Worm (Caenorhabditis elegans): Measurements from ENCODE around the gene C26B9.7.

The C26B9.7 gene

ce11 chrX:5368220-5368619 lies 26.1 kb downstream of the C26B9.7 start, which contains the start of gene jkk-1:
Gene jkk-1, plus strand, starts transcription at chrX:5368468.
- TF ChIP-seq nhr-25 (tag; optimal IDR thresholded peaks at IDR 0.05), result no peak
- TF ChIP-seq lsy-12 (tag; optimal IDR thresholded peaks at IDR 0.05), result no peak
- no peak for TF ChIP-seq daf-12 (tag; optimal IDR thresholded peaks at IDR 0.05)
- no peak for TF ChIP-seq zag-1 (tag; optimal IDR thresholded peaks at IDR 0.05)
- TF ChIP-seq hmg-11 (tag; optimal IDR thresholded peaks at IDR 0.05), result peak; percentile 25
- TF ChIP-seq lin-39 (tag; optimal IDR thresholded peaks at IDR 0.05), result peak; percentile 78
- peak; percentile 53 for TF ChIP-seq nfya-1 (tag; optimal IDR thresholded peaks at IDR 0.05; ENCODE audit: insufficient read depth)
- TF ChIP-seq snpc-4 (tag; optimal IDR thresholded peaks at IDR 0.05), result peak; percentile 26

- TF ChIP-seq nhr-25 (tag; optimal IDR thresholded peaks at IDR 0.05) (no peak), R02D3.7 (tag; optimal IDR thresholded peaks at IDR 0.05) (no peak), lin-39 (tag; optimal IDR thresholded peaks at IDR 0.05) (no peak)
Measured at ce11 chrX:5370605-5371004, 28.5 kb downstream of the C26B9.7 start.

DNA sequence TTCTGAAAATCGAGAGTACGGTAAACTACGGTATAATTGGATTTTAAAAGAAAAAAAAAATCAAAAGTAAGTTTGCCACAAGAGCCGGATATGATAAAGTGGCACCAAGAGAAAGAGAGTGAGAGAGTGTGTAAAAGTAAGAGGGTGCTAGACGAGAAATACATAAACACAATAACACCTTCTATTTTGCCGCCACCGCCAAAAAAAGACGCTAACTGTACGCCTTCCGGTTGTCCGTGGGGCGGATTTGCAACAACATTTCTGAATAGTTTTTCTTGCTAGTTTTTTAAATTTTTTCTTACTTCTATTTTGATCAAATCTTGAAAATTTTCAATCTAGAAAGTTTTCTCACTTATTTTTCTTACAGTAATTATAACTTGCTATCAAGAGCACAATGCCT lies 30.5 kb downstream of the C26B9.7 start, which contains the start of gene F35C8.8:
Gene F35C8.8, minus strand, starts transcription at position 2 of the 400 bp plus-strand sequence.
- TF ChIP-seq sea-2 (GFP tag; optimal IDR thresholded peaks at IDR 0.05), result no peak
- TF ChIP-seq ztf-4 (tag; optimal IDR thresholded peaks at IDR 0.05), result no peak
- TF ChIP-seq eor-1 (tag; optimal IDR thresholded peaks at IDR 0.05), result no peak
- TF ChIP-seq ZK546.5 (tag; optimal IDR thresholded peaks at IDR 0.05), result no peak
- TF ChIP-seq lin-39 (tag; optimal IDR thresholded peaks at IDR 0.05), result no peak
- no peak for TF ChIP-seq elt-2 (tag; optimal IDR thresholded peaks at IDR 0.05)
- no peak for TF ChIP-seq nhr-67 (tag; optimal IDR thresholded peaks at IDR 0.05)
- TF ChIP-seq ceh-16 (tag; optimal IDR thresholded peaks at IDR 0.05), result no peak
- no peak for TF ChIP-seq fkh-2 (tag; optimal IDR thresholded peaks at IDR 0.05)
- TF ChIP-seq nhr-11 (tag; optimal IDR thresholded peaks at IDR 0.05), result no peak
- TF ChIP-seq egl-27 (tag; optimal IDR thresholded peaks at IDR 0.05), result no peak
- no peak for TF ChIP-seq jun-1 (tag; optimal IDR thresholded peaks at IDR 0.05)
- no peak for TF ChIP-seq ama-1 (optimal IDR thresholded peaks at IDR 0.05)
- no peak for TF ChIP-seq ztf-11 (tag; optimal IDR thresholded peaks at IDR 0.05)
- TF ChIP-seq ceh-28 (tag; optimal IDR thresholded peaks at IDR 0.05), result no peak
- no peak for TF ChIP-seq tbx-2 (tag; optimal IDR thresholded peaks at IDR 0.05)
- no peak for TF ChIP-seq mdl-1 (tag; optimal IDR thresholded peaks at IDR 0.05)
- no peak for TF ChIP-seq nhr-77 (tag; optimal IDR thresholded peaks at IDR 0.05)
- no peak for TF ChIP-seq pqm-1 (tag; optimal IDR thresholded peaks at IDR 0.05)

DNA sequence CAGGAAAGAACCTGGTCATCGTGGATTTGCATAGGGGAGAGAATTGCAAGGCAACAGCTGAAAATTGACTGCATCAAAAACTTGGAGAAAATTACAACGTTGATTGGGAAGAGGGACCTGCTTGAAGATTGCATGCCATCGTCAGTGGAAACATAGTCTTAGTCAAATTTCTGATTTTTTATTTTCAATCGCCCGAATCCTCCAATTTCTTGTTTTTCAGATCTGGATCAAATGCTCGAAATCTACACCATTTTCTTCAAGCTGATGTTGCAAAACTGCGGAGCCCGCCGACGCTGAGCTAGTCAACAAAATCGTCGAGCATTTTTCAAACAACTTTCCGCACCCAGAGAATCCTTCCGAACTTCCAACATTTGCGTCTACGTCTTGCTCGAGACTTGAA lies 31.5 kb downstream of the C26B9.7 start:
- TF ChIP-seq pha-4 (tag; optimal IDR thresholded peaks at IDR 0.05), result no peak
- TF ChIP-seq nhr-25 (tag; optimal IDR thresholded peaks at IDR 0.05), result no peak
- no peak for TF ChIP-seq hmg-11 (tag; optimal IDR thresholded peaks at IDR 0.05)
- TF ChIP-seq jun-1 (tag; optimal IDR thresholded peaks at IDR 0.05), result no peak
- TF ChIP-seq nhr-28 (tag; optimal IDR thresholded peaks at IDR 0.05), result no peak
- no peak for TF ChIP-seq nhr-11 (tag; optimal IDR thresholded peaks at IDR 0.05)
- TF ChIP-seq pqm-1 (tag; optimal IDR thresholded peaks at IDR 0.05), result no peak
- TF ChIP-seq nhr-12 (tag; optimal IDR thresholded peaks at IDR 0.05), result no peak
- no peak for TF ChIP-seq aly-2 (tag; optimal IDR thresholded peaks at IDR 0.05)
- no peak for TF ChIP-seq fos-1 (tag; optimal IDR thresholded peaks at IDR 0.05)
- TF ChIP-seq mml-1 (tag; optimal IDR thresholded peaks at IDR 0.05), result no peak

DNA sequence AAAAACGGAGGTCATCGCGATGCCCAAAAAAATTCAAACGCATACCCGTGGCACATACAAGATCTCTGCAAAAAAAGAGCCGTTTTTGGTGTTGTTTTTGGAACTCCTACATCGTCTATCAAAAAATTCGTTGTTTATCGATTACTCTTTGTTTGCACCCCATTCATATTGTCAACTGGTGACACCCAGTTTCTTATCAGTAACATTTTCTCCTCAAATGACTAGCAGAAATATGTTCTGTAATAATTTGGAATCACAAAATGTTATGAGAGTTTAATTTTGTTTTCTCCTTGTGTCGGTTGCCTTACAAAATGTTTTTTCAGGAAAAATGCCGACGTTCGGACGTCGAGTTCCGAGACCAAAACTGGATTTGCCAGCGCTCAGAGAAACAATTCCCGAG lies 32.6 kb downstream of the C26B9.7 start, which contains the start of gene sek-4:
Gene sek-4, plus strand, starts transcription at position 318 of the 400 bp plus-strand sequence.
- TF ChIP-seq pha-4 (tag; optimal IDR thresholded peaks at IDR 0.05) (peak; percentile 50), skn-1 (tag; optimal IDR thresholded peaks at IDR 0.05) (no peak), zag-1 (tag; optimal IDR thresholded peaks at IDR 0.05) (no peak), pqm-1 (tag; optimal IDR thresholded peaks at IDR 0.05) (peak; percentile 25), elt-2 (tag; optimal IDR thresholded peaks at IDR 0.05) (peak; percentile 58), ama-1 (optimal IDR thresholded peaks at IDR 0.05) (no peak), nhr-77 (tag; optimal IDR thresholded peaks at IDR 0.05) (no peak), fkh-10 (GFP tag; optimal IDR thresholded peaks at IDR 0.05) (no peak)

All from whole organism, L3 larva.